Worm (Caenorhabditis elegans): Measurements from ENCODE around the gene hrg-4.

ce11 chrIV:11038665-11039064, 7.9 kb upstream of the hrg-4 start:
- no peak for TF ChIP-seq him-1 (tag; optimal IDR thresholded peaks at IDR 0.05)
- no peak for TF ChIP-seq dao-5 (tag; optimal IDR thresholded peaks at IDR 0.05)
- no peak for TF ChIP-seq W03F9.2 (tag; optimal IDR thresholded peaks at IDR 0.05)
